Worm (Caenorhabditis elegans) whole organism, midembryonic: ENCODE measurements around the gene clec-128.

Experiments used
- T22C8.4 ChIP-seq: fragments of 200-800 bp; sonication (Bioruptor generic); IDR thresholded peaks from 2 replicates; pipeline ENCODE4 v1.3.6; 2022; ENCODE audit warnings: missing genetic modification characterization, missing compliant biosample characterization
- cog-1 ChIP-seq: sonication (generic microtip); optimal IDR thresholded peaks from 2 replicates; lab custom pipeline; 2016; ENCODE audit warnings: missing genetic modification characterization, missing compliant biosample characterization
- flt-1 ChIP-seq: fragments of 200-800 bp; sonication (Bioruptor generic); IDR thresholded peaks from 2 replicates; pipeline ENCODE4 v1.3.6; 2022; ENCODE audit warnings: missing genetic modification characterization, missing compliant biosample characterization
- klf-2 ChIP-seq: fragments of 200-800 bp; sonication (Bioruptor generic); conservative IDR thresholded peaks from 2 replicates; pipeline ENCODE4 v1.3.6; 2022; ENCODE audit warnings: missing genetic modification reagents, missing genetic modification characterization, missing compliant biosample characterization
- med-1 ChIP-seq: sonication (generic microtip); optimal IDR thresholded peaks from 2 replicates; lab custom pipeline; 2017; ENCODE audit warnings: missing genetic modification characterization, mild to moderate bottlenecking, missing compliant biosample characterization, antibody characterized with exemption, missing genetic modification reagents; ENCODE audit not compliant: insufficient read depth
- ref-1 ChIP-seq: fragments of 200-800 bp; sonication (Bioruptor generic); conservative IDR thresholded peaks from 2 replicates; pipeline ENCODE4 v1.3.6; 2022; ENCODE audit warnings: missing genetic modification reagents, missing genetic modification characterization, missing compliant biosample characterization
- tab-1 ChIP-seq: fragments of 200-800 bp; sonication (Bioruptor generic); IDR thresholded peaks from 2 replicates; pipeline ENCODE4 v1.3.6; 2022; ENCODE audit warnings: missing genetic modification characterization, missing compliant biosample characterization
- ztf-23 ChIP-seq: fragments of 200-800 bp; sonication (Bioruptor generic); IDR thresholded peaks from 2 replicates; pipeline ENCODE4 v1.3.6; 2022; ENCODE audit warnings: missing genetic modification reagents, missing genetic modification characterization, missing compliant biosample characterization
- ztf-29 ChIP-seq: fragments of 200-800 bp; sonication (Bioruptor generic); IDR thresholded peaks from 2 replicates; pipeline ENCODE4 v1.3.6; 2022; ENCODE audit warnings: missing genetic modification reagents, missing genetic modification characterization, missing compliant biosample characterization

Gene clec-128

ce11 chrII:3560592-3560991 lies 10.2 kb downstream of the clec-128 start, which contains the start of gene W10G11.1:
TSS of gene W10G11.1 (minus strand) at chrII:3560692.
- no peak for TF ChIP-seq ztf-29 (GFP tag; lab: Robert Waterston, UW)
- no peak for TF ChIP-seq klf-2 (GFP tag; lab: Robert Waterston, UW)

ce11 chrII:3557417-3557816 lies 13.4 kb downstream of the clec-128 start, which contains the start of gene lgc-45:
TSS of gene lgc-45 (plus strand) at chrII:3557472.
- TF ChIP-seq flt-1 (GFP tag; lab: Robert Waterston, UW) (no peak), med-1 (no peak), tab-1 (GFP tag; lab: Robert Waterston, UW) (no peak), T22C8.4 (GFP tag; lab: Robert Waterston, UW) (no peak), cog-1 (no peak), ref-1 (GFP tag; lab: Robert Waterston, UW) (no peak), ztf-23 (GFP tag; lab: Robert Waterston, UW) (no peak), ztf-29 (GFP tag; lab: Robert Waterston, UW) (no peak), klf-2 (GFP tag; lab: Robert Waterston, UW) (no peak)

ce11 chrII:3556584-3556983 lies 14.2 kb downstream of the clec-128 start:
- no peak for TF ChIP-seq T22C8.4 (GFP tag; lab: Robert Waterston, UW)
- no peak for TF ChIP-seq ref-1 (GFP tag; lab: Robert Waterston, UW)
- TF ChIP-seq ztf-23 (GFP tag; lab: Robert Waterston, UW), result no peak
- no peak for TF ChIP-seq cog-1
- TF ChIP-seq klf-2 (GFP tag; lab: Robert Waterston, UW), result no peak
- no peak for TF ChIP-seq ztf-29 (GFP tag; lab: Robert Waterston, UW)
- no peak for TF ChIP-seq med-1
- TF ChIP-seq tab-1 (GFP tag; lab: Robert Waterston, UW), result no peak
- no peak for TF ChIP-seq flt-1 (GFP tag; lab: Robert Waterston, UW)

ce11 chrII:3555281-3555680 lies 15.5 kb downstream of the clec-128 start:
- TF ChIP-seq tab-1 (GFP tag; lab: Robert Waterston, UW) (no peak), klf-2 (GFP tag; lab: Robert Waterston, UW) (no peak), T22C8.4 (GFP tag; lab: Robert Waterston, UW) (no peak), ztf-29 (GFP tag; lab: Robert Waterston, UW) (no peak), med-1 (no peak), cog-1 (no peak), flt-1 (GFP tag; lab: Robert Waterston, UW) (no peak), ztf-23 (GFP tag; lab: Robert Waterston, UW) (no peak), ref-1 (GFP tag; lab: Robert Waterston, UW) (no peak)

ce11 chrII:3554673-3555072 lies 16.2 kb downstream of the clec-128 start:
- no peak for TF ChIP-seq med-1
- no peak for TF ChIP-seq cog-1
- TF ChIP-seq ztf-23 (GFP tag; lab: Robert Waterston, UW), result no peak
- no peak for TF ChIP-seq tab-1 (GFP tag; lab: Robert Waterston, UW)
- TF ChIP-seq klf-2 (GFP tag; lab: Robert Waterston, UW), result no peak
- TF ChIP-seq flt-1 (GFP tag; lab: Robert Waterston, UW), result no peak
- TF ChIP-seq ztf-29 (GFP tag; lab: Robert Waterston, UW), result no peak
- no peak for TF ChIP-seq ref-1 (GFP tag; lab: Robert Waterston, UW)
- TF ChIP-seq T22C8.4 (GFP tag; lab: Robert Waterston, UW), result no peak

- TF ChIP-seq cog-1, result peak; percentile 27
- TF ChIP-seq tab-1 (GFP tag; lab: Robert Waterston, UW), result no peak
- no peak for TF ChIP-seq ref-1 (GFP tag; lab: Robert Waterston, UW)
- TF ChIP-seq flt-1 (GFP tag; lab: Robert Waterston, UW), result no peak
- no peak for TF ChIP-seq ztf-29 (GFP tag; lab: Robert Waterston, UW)
Observed at ce11 chrII:3553453-3553852, 17.4 kb downstream of the clec-128 start, which contains the start of gene dnc-3. TSS of gene dnc-3 (plus strand) at chrII:3553724.

ce11 chrII:3550352-3550751 lies 20.5 kb downstream of the clec-128 start, which contains the start of gene W10G11.19:
TSS of gene W10G11.19 (plus strand) at chrII:3550652.
- no peak for TF ChIP-seq T22C8.4 (GFP tag; lab: Robert Waterston, UW)
- no peak for TF ChIP-seq tab-1 (GFP tag; lab: Robert Waterston, UW)
- TF ChIP-seq klf-2 (GFP tag; lab: Robert Waterston, UW), result no peak
- TF ChIP-seq med-1, result no peak
- TF ChIP-seq flt-1 (GFP tag; lab: Robert Waterston, UW), result no peak
- no peak for TF ChIP-seq cog-1
- no peak for TF ChIP-seq ref-1 (GFP tag; lab: Robert Waterston, UW)
- no peak for TF ChIP-seq ztf-29 (GFP tag; lab: Robert Waterston, UW)
- TF ChIP-seq ztf-23 (GFP tag; lab: Robert Waterston, UW), result no peak

- no peak; the same call in 1 of the 2 replicates for TF ChIP-seq ztf-29 (GFP tag; lab: Robert Waterston, UW)
Observed at ce11 chrII:3547282-3547681, 23.5 kb downstream of the clec-128 start.

- no peak for TF ChIP-seq ztf-23 (GFP tag; lab: Robert Waterston, UW)
- no peak for TF ChIP-seq cog-1
- TF ChIP-seq T22C8.4 (GFP tag; lab: Robert Waterston, UW), result no peak
- TF ChIP-seq flt-1 (GFP tag; lab: Robert Waterston, UW), result no peak
- no peak for TF ChIP-seq med-1
- TF ChIP-seq tab-1 (GFP tag; lab: Robert Waterston, UW), result no peak
- no peak for TF ChIP-seq klf-2 (GFP tag; lab: Robert Waterston, UW)
- TF ChIP-seq ztf-29 (GFP tag; lab: Robert Waterston, UW), result no peak
- no peak for TF ChIP-seq ref-1 (GFP tag; lab: Robert Waterston, UW)
Observed at ce11 chrII:3546381-3546931, 24.4 kb downstream of the clec-128 start, which contains the start of gene apd-3. TSS of gene apd-3 (minus strand) at chrII:3546431.

- TF ChIP-seq ztf-29 (GFP tag; lab: Robert Waterston, UW) (no peak), T22C8.4 (GFP tag; lab: Robert Waterston, UW) (no peak), med-1 (no peak), ztf-23 (GFP tag; lab: Robert Waterston, UW) (no peak), cog-1 (no peak)
Observed at ce11 chrII:3540151-3540550, 30.7 kb downstream of the clec-128 start.
